Worm (Caenorhabditis elegans) whole organism, L2 larva: ENCODE measurements around the gene gly-6.
A peak's percentile ranks its signal among the peaks of the same experiment; 100 is the strongest.

Source experiments
- C34F6.9 ChIP-seq: fragments of 150-350 bp; optimal IDR thresholded peaks from 2 replicates; lab custom pipeline; 2014; ENCODE audit warnings: missing biosample characterization, missing genetic modification characterization
- F13H6.1 ChIP-seq: sonication (generic microtip); optimal IDR thresholded peaks from 2 replicates; lab custom pipeline; 2016; ENCODE audit warnings: missing genetic modification characterization, missing compliant biosample characterization
- R02D3.7 ChIP-seq: fragments of 150-350 bp; optimal IDR thresholded peaks from 2 replicates; lab custom pipeline; 2014; ENCODE audit warnings: missing biosample characterization, missing genetic modification characterization
- ZK546.5 ChIP-seq: sonication (generic microtip); optimal IDR thresholded peaks from 2 replicates; lab custom pipeline; 2017; ENCODE audit warnings: missing biosample characterization, missing genetic modification characterization
- alr-1 ChIP-seq: fragments of 150-350 bp; optimal IDR thresholded peaks from 2 replicates; lab custom pipeline; 2014; ENCODE audit warnings: missing biosample characterization, missing genetic modification characterization
- ama-1 ChIP-seq: fragments of 150-350 bp; optimal IDR thresholded peaks from 2 replicates; lab custom pipeline; 2018; ENCODE audit warnings: inconsistent platforms
- blmp-1 ChIP-seq: sonication (generic microtip); optimal IDR thresholded peaks from 2 replicates; lab custom pipeline; 2017; ENCODE audit warnings: missing genetic modification characterization, mild to moderate bottlenecking, missing compliant biosample characterization, antibody characterized with exemption, moderate library complexity; ENCODE audit not compliant: insufficient read depth
- ceh-16 ChIP-seq: fragments of 150-350 bp; optimal IDR thresholded peaks from 2 replicates; lab custom pipeline; 2014; ENCODE audit warnings: missing biosample characterization, missing genetic modification characterization
- ceh-82 ChIP-seq: fragments of 150-350 bp; optimal IDR thresholded peaks from 2 replicates; lab custom pipeline; 2014; ENCODE audit warnings: missing biosample characterization, missing genetic modification characterization
- dmd-4 ChIP-seq: sonication (generic microtip); optimal IDR thresholded peaks from 2 replicates; lab custom pipeline; 2017; ENCODE audit warnings: missing biosample characterization, missing genetic modification characterization
- egl-27 ChIP-seq: sonication (generic microtip); optimal IDR thresholded peaks from 3 replicates; lab custom pipeline; 2017; ENCODE audit warnings: missing biosample characterization, missing genetic modification reagents, missing genetic modification characterization
- elt-1 ChIP-seq: fragments of 150-350 bp; optimal IDR thresholded peaks from 2 replicates; lab custom pipeline; 2014; ENCODE audit warnings: missing biosample characterization, missing genetic modification characterization
- fos-1 ChIP-seq: fragments of 150-350 bp; optimal IDR thresholded peaks from 2 replicates; lab custom pipeline; 2014; ENCODE audit warnings: missing biosample characterization, missing genetic modification characterization
- gmeb-1 ChIP-seq: fragments of 150-350 bp; optimal IDR thresholded peaks from 2 replicates; lab custom pipeline; 2014; ENCODE audit warnings: missing biosample characterization, missing genetic modification characterization
- lin-11 ChIP-seq: fragments of 150-350 bp; sonication (generic microtip); optimal IDR thresholded peaks from 2 replicates; lab custom pipeline; 2014; ENCODE audit warnings: missing biosample characterization, missing genetic modification characterization, inconsistent platforms, mixed read lengths
- lin-13 ChIP-seq: fragments of 150-350 bp; optimal IDR thresholded peaks from 2 replicates; lab custom pipeline; 2014; ENCODE audit warnings: missing biosample characterization, missing genetic modification reagents, missing genetic modification characterization
- lsy-2 ChIP-seq, 2 experiments: fragments of 150-350 bp in 1 of 2; sonication (generic microtip) in 1 of 2; optimal IDR thresholded peaks; 2 replicates each; lab custom pipeline; 2014 to 2017; ENCODE audit warnings: missing biosample characterization in 2 of 2, missing genetic modification characterization in 2 of 2
- mab-5 ChIP-seq: fragments of 150-350 bp; optimal IDR thresholded peaks from 2 replicates; lab custom pipeline; 2014; ENCODE audit warnings: missing biosample characterization, missing genetic modification characterization
- mbf-1 ChIP-seq: sonication (generic microtip); optimal IDR thresholded peaks from 2 replicates; lab custom pipeline; 2017; ENCODE audit warnings: missing biosample characterization, missing genetic modification characterization
- mdl-1 ChIP-seq, 2 experiments: fragments of 150-350 bp in 1 of 2; sonication (generic microtip) in 1 of 2; optimal IDR thresholded peaks; 2 replicates each; lab custom pipeline; 2017; ENCODE audit warnings: missing biosample characterization in 2 of 2, missing genetic modification characterization in 2 of 2
- nhr-10 ChIP-seq: sonication (generic microtip); optimal IDR thresholded peaks from 2 replicates; lab custom pipeline; 2017; ENCODE audit warnings: missing biosample characterization, missing genetic modification characterization
- nhr-11 ChIP-seq: fragments of 150-350 bp; optimal IDR thresholded peaks from 2 replicates; lab custom pipeline; 2014; ENCODE audit warnings: missing biosample characterization, missing genetic modification characterization
- nhr-129 ChIP-seq: fragments of 150-350 bp; optimal IDR thresholded peaks from 2 replicates; lab custom pipeline; 2014; ENCODE audit warnings: missing biosample characterization, missing genetic modification characterization
- nhr-21 ChIP-seq: fragments of 150-350 bp; optimal IDR thresholded peaks from 2 replicates; lab custom pipeline; 2014; ENCODE audit warnings: missing biosample characterization, missing genetic modification characterization
- nhr-23 ChIP-seq: fragments of 150-350 bp; optimal IDR thresholded peaks from 2 replicates; lab custom pipeline; 2014; ENCODE audit warnings: missing biosample characterization, missing genetic modification reagents, missing genetic modification characterization
- nhr-25 ChIP-seq: fragments of 150-350 bp; sonication (generic microtip); optimal IDR thresholded peaks from 3 replicates; lab custom pipeline; 2014; ENCODE audit warnings: missing biosample characterization, missing genetic modification characterization
- nhr-6 ChIP-seq: fragments of 150-350 bp; optimal IDR thresholded peaks from 2 replicates; lab custom pipeline; 2014; ENCODE audit warnings: missing biosample characterization, missing genetic modification characterization
- nhr-77 ChIP-seq: fragments of 150-350 bp; optimal IDR thresholded peaks from 2 replicates; lab custom pipeline; 2014; ENCODE audit warnings: missing biosample characterization, missing genetic modification characterization
- peb-1 ChIP-seq: fragments of 150-350 bp; optimal IDR thresholded peaks from 2 replicates; lab custom pipeline; 2014; ENCODE audit warnings: missing biosample characterization, missing genetic modification characterization
- sem-4 ChIP-seq: fragments of 150-350 bp; optimal IDR thresholded peaks from 2 replicates; lab custom pipeline; 2014; ENCODE audit warnings: missing biosample characterization, missing genetic modification reagents, missing genetic modification characterization
- skn-1 ChIP-seq: sonication (generic microtip); optimal IDR thresholded peaks from 2 replicates; lab custom pipeline; 2017; ENCODE audit warnings: missing biosample characterization, missing genetic modification characterization
- sma-3 ChIP-seq: sonication (generic microtip); optimal IDR thresholded peaks from 2 replicates; lab custom pipeline; 2016; ENCODE audit warnings: missing genetic modification reagents, missing genetic modification characterization, missing compliant biosample characterization
- sma-9 ChIP-seq, 2 experiments: fragments of 150-350 bp in 1 of 2; sonication (generic microtip) in 1 of 2; optimal IDR thresholded peaks; 2 replicates each; lab custom pipeline; 2014 to 2016; ENCODE audit warnings: missing genetic modification characterization in 2 of 2, mild to moderate bottlenecking in 1 of 2, missing biosample characterization in 1 of 2, missing compliant biosample characterization in 1 of 2, missing genetic modification reagents in 1 of 2, moderate library complexity in 1 of 2
- snpc-4 ChIP-seq: fragments of 150-350 bp; optimal IDR thresholded peaks from 2 replicates; lab custom pipeline; 2014; ENCODE audit warnings: missing biosample characterization, missing genetic modification characterization
- unc-62 ChIP-seq: fragments of 150-350 bp; optimal IDR thresholded peaks from 2 replicates; lab custom pipeline; 2014; ENCODE audit warnings: missing biosample characterization, missing genetic modification reagents, missing genetic modification characterization
- ztf-1 ChIP-seq: fragments of 200-800 bp; sonication (Bioruptor generic); conservative IDR thresholded peaks from 2 replicates; pipeline ENCODE4 v1.3.6; 2022; ENCODE audit warnings: missing genetic modification characterization, missing compliant biosample characterization
- ztf-11 ChIP-seq: sonication (generic microtip); optimal IDR thresholded peaks from 2 replicates; lab custom pipeline; 2017; ENCODE audit warnings: missing biosample characterization, missing genetic modification characterization

gly-6 gene

ce11 chrIII:4280215-4281173 is 50.5 kb downstream of the gly-6 start, which contains the start of gene sup-26:
Gene sup-26, minus strand, starts transcription at chrIII:4280224.
- TF ChIP-seq sem-4 (tag; lab: Kevin White, UChicago) = no peak
- TF ChIP-seq gmeb-1 (tag; lab: Kevin White, UChicago) = no peak
- peak; percentile 41 for TF ChIP-seq lin-13
- TF ChIP-seq peb-1 = no peak
- peak; percentile 17 for TF ChIP-seq fos-1 (tag; lab: Kevin White, UChicago)
- no peak for TF ChIP-seq ceh-82
- no peak for TF ChIP-seq C34F6.9 (tag; lab: Kevin White, UChicago)
- no peak for TF ChIP-seq mdl-1 (tag; optimal IDR thresholded peaks at IDR 0.05; lab: Kevin White, UChicago)
- peak in 1 of 2 experiments; percentile 18 for TF ChIP-seq lsy-2 (tag; optimal IDR thresholded peaks at IDR 0.05; lab: Kevin White, UChicago)
- peak; percentile 62 for TF ChIP-seq nhr-129 (tag; lab: Kevin White, UChicago)
- peak; percentile 62 for TF ChIP-seq F13H6.1 (tag; lab: Kevin White, UChicago)
- no peak for TF ChIP-seq nhr-23
- no peak for TF ChIP-seq sma-3 (GFP tag; lab: Kevin White, UChicago)
- peak; percentile 67 for TF ChIP-seq ceh-16 (tag; lab: Kevin White, UChicago)
- TF ChIP-seq nhr-77 (tag; lab: Kevin White, UChicago) = no peak
- TF ChIP-seq skn-1 (tag; lab: Kevin White, UChicago) = no peak
- no peak for TF ChIP-seq ZK546.5
- peak; percentile 25 for TF ChIP-seq sma-9 (GFP tag; optimal IDR thresholded peaks at IDR 0.05; lab: Kevin White, UChicago)
- TF ChIP-seq sma-9 (tag; optimal IDR thresholded peaks at IDR 0.05; lab: Kevin White, UChicago) = no peak
- TF ChIP-seq nhr-21 = peak; percentile 19
- TF ChIP-seq ama-1 (lab: Kevin White, UChicago) = no peak
- no peak for TF ChIP-seq ztf-11
- TF ChIP-seq nhr-25 = peak; percentile 20
- no peak for TF ChIP-seq elt-1

ce11 chrIII:4278203-4278602 is 52.8 kb downstream of the gly-6 start:
- TF ChIP-seq ceh-82 = no peak
- no peak for TF ChIP-seq peb-1
- TF ChIP-seq egl-27 (tag; lab: Kevin White, UChicago) = no peak
- TF ChIP-seq dmd-4 (tag; lab: Kevin White, UChicago) = no peak
- TF ChIP-seq alr-1 = no peak
- no peak for TF ChIP-seq blmp-1 (tag; lab: Kevin White, UChicago)
- no peak for TF ChIP-seq unc-62

- TF ChIP-seq nhr-77 (tag; lab: Kevin White, UChicago) = no peak
- TF ChIP-seq ztf-1 = no peak
- TF ChIP-seq C34F6.9 (tag; lab: Kevin White, UChicago) = no peak
- no peak for TF ChIP-seq peb-1
- no peak for TF ChIP-seq mbf-1 (tag; lab: Kevin White, UChicago)
- no peak for TF ChIP-seq nhr-10
- TF ChIP-seq lin-11 (tag; lab: Kevin White, UChicago) = no peak
- no peak for TF ChIP-seq ztf-11
- TF ChIP-seq nhr-129 (tag; lab: Kevin White, UChicago) = no peak
- no peak for TF ChIP-seq ama-1 (lab: Kevin White, UChicago)
- no peak for TF ChIP-seq R02D3.7
These were observed 53.3 kb downstream of the gly-6 start for ce11 chrIII:4277762-4278161.

ce11 chrIII:4276277-4276676 is 54.8 kb downstream of the gly-6 start:
- TF ChIP-seq snpc-4 (tag; lab: Kevin White, UChicago) (no peak), peb-1 (no peak), ZK546.5 (no peak), mbf-1 (tag; lab: Kevin White, UChicago) (no peak), mab-5 (no peak), unc-62 (no peak), alr-1 (no peak), lin-13 (no peak), C34F6.9 (tag; lab: Kevin White, UChicago) (no peak), nhr-11 (no peak), nhr-6 (tag; lab: Kevin White, UChicago) (no peak), ama-1 (lab: Kevin White, UChicago) (no peak), fos-1 (tag; lab: Kevin White, UChicago) (no peak), lsy-2 (tag; optimal IDR thresholded peaks at IDR 0.05; lab: Kevin White, UChicago) (no peak)
